Worm (Caenorhabditis elegans): ENCODE data around the gene srbc-68.

Gene srbc-68

ce11 chrV:3548798-3549197 lies 2.4 kb upstream of the srbc-68 start, which contains the start of gene srw-130:
Gene srw-130 (minus strand): TSS chrV:3548898.
- TF ChIP-seq snpc-4 (tag; optimal IDR thresholded peaks at IDR 0.05) (no peak), aly-2 (tag; optimal IDR thresholded peaks at IDR 0.05) (no peak)

- TF ChIP-seq eor-1 (tag; optimal IDR thresholded peaks at IDR 0.05): no peak
- TF ChIP-seq elt-2 (tag; optimal IDR thresholded peaks at IDR 0.05): no peak
- TF ChIP-seq lsy-12 (tag; optimal IDR thresholded peaks at IDR 0.05): no peak
- TF ChIP-seq jun-1 (tag; optimal IDR thresholded peaks at IDR 0.05): no peak
- no peak for TF ChIP-seq ceh-82 (tag; optimal IDR thresholded peaks at IDR 0.05)
- no peak for TF ChIP-seq lin-15B (tag; optimal IDR thresholded peaks at IDR 0.05)
- no peak for TF ChIP-seq nhr-12 (tag; optimal IDR thresholded peaks at IDR 0.05)
- no peak for TF ChIP-seq unc-39 (tag; optimal IDR thresholded peaks at IDR 0.05)
- TF ChIP-seq aly-2 (tag; optimal IDR thresholded peaks at IDR 0.05): no peak
- TF ChIP-seq fkh-10 (GFP tag; optimal IDR thresholded peaks at IDR 0.05): no peak
- no peak for TF ChIP-seq zag-1 (tag; optimal IDR thresholded peaks at IDR 0.05)
- TF ChIP-seq fos-1 (tag; optimal IDR thresholded peaks at IDR 0.05): no peak
- no peak for TF ChIP-seq elt-1 (tag; optimal IDR thresholded peaks at IDR 0.05)
Observed at ce11 chrV:3543344-3543743, 3.1 kb downstream of the srbc-68 start, which contains the start of gene nhr-222. Gene nhr-222 (minus strand): TSS chrV:3543444.

- TF ChIP-seq sea-2 (GFP tag; optimal IDR thresholded peaks at IDR 0.05): no peak
- no peak for TF ChIP-seq nhr-23 (tag; optimal IDR thresholded peaks at IDR 0.05)
- TF ChIP-seq skn-1 (tag; optimal IDR thresholded peaks at IDR 0.05): no peak
- TF ChIP-seq lsy-12 (tag; optimal IDR thresholded peaks at IDR 0.05): no peak
- TF ChIP-seq R02D3.7 (tag; optimal IDR thresholded peaks at IDR 0.05): no peak
- TF ChIP-seq ceh-9 (tag; optimal IDR thresholded peaks at IDR 0.05): no peak
- no peak for TF ChIP-seq ceh-28 (tag; optimal IDR thresholded peaks at IDR 0.05)
- TF ChIP-seq fkh-10 (GFP tag; optimal IDR thresholded peaks at IDR 0.05): no peak
- TF ChIP-seq elt-1 (tag; optimal IDR thresholded peaks at IDR 0.05): no peak
- TF ChIP-seq ceh-16 (tag; optimal IDR thresholded peaks at IDR 0.05): no peak
Observed at ce11 chrV:3541117-3541516, 5.3 kb downstream of the srbc-68 start, which contains the start of gene srbc-67. Gene srbc-67 (minus strand): TSS chrV:3541217.

ce11 chrV:3538307-3538706 lies 8.1 kb downstream of the srbc-68 start, which contains the start of gene nhr-93:
Gene nhr-93 (minus strand): TSS chrV:3538407.
- no peak for TF ChIP-seq elt-1 (tag; optimal IDR thresholded peaks at IDR 0.05)
- TF ChIP-seq mml-1 (tag; optimal IDR thresholded peaks at IDR 0.05): no peak
- TF ChIP-seq nhr-77 (tag; optimal IDR thresholded peaks at IDR 0.05): no peak
- TF ChIP-seq nhr-23 (tag; optimal IDR thresholded peaks at IDR 0.05): no peak
- no peak for TF ChIP-seq nhr-237 (tag; optimal IDR thresholded peaks at IDR 0.05)
- TF ChIP-seq egl-5 (tag; optimal IDR thresholded peaks at IDR 0.05): no peak
- no peak for TF ChIP-seq aly-2 (tag; optimal IDR thresholded peaks at IDR 0.05)
- TF ChIP-seq ZK546.5 (tag; optimal IDR thresholded peaks at IDR 0.05): no peak
- no peak for TF ChIP-seq ztf-11 (tag; optimal IDR thresholded peaks at IDR 0.05)
- no peak for TF ChIP-seq mdl-1 (tag; optimal IDR thresholded peaks at IDR 0.05)
- TF ChIP-seq unc-39 (tag; optimal IDR thresholded peaks at IDR 0.05): no peak
- TF ChIP-seq eor-1 (tag; optimal IDR thresholded peaks at IDR 0.05): no peak
- no peak for TF ChIP-seq nhr-25 (tag; optimal IDR thresholded peaks at IDR 0.05)

ce11 chrV:3535260-3535659 lies 11.2 kb downstream of the srbc-68 start, which contains the start of gene nhr-221:
Gene nhr-221 (minus strand): TSS chrV:3535360.
- no peak for TF ChIP-seq lin-39 (tag; optimal IDR thresholded peaks at IDR 0.05)

ce11 chrV:3530403-3530802 lies 16.0 kb downstream of the srbc-68 start, which contains the start of gene srbc-66:
Gene srbc-66 (plus strand): TSS chrV:3530703.
- TF ChIP-seq fos-1 (tag; optimal IDR thresholded peaks at IDR 0.05) (no peak), ceh-9 (tag; optimal IDR thresholded peaks at IDR 0.05) (no peak), snpc-4 (tag; optimal IDR thresholded peaks at IDR 0.05) (no peak), tbx-2 (tag; optimal IDR thresholded peaks at IDR 0.05) (no peak), unc-39 (tag; optimal IDR thresholded peaks at IDR 0.05) (no peak), egl-5 (tag; optimal IDR thresholded peaks at IDR 0.05) (no peak), ztf-4 (tag; optimal IDR thresholded peaks at IDR 0.05) (no peak), nhr-11 (tag; optimal IDR thresholded peaks at IDR 0.05) (no peak), skn-1 (tag; optimal IDR thresholded peaks at IDR 0.05) (no peak), pha-4 (tag; optimal IDR thresholded peaks at IDR 0.05) (no peak), R02D3.7 (tag; optimal IDR thresholded peaks at IDR 0.05) (no peak), ceh-82 (tag; optimal IDR thresholded peaks at IDR 0.05) (no peak)

Measured in whole organism, L3 larva.